Worm (Caenorhabditis elegans): ENCODE data around the gene R08D7.5.

DNA sequence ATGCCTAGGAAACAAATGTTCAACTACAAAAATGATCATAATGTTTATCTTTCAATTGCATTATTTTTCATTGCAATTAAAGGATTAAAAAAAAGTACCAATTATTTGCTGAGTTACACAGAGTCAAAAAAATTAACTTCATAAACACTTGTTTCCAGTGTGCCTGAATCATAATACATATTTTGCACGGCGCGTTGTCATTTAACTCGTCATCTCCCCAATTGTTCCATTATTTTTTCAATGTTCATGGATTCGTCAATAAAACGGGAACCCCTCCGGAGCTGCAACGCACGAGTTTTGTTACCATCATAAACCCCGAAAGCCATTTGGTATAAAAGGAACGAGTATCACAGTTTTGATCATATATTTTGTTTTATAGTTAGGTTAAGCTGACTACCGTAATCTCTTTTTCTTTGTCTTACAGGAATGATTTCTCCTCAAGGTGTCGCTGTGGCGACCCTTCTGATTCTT lies 43.3 kb downstream of the R08D7.5 start, which contains the start of gene F59B2.12:
- TF ChIP-seq ama-1 (optimal IDR thresholded peaks at IDR 0.05) (no peak), flt-1 (GFP tag; IDR thresholded peaks at IDR 0.05) (no peak), B0310.2 (tag; optimal IDR thresholded peaks at IDR 0.05) (no peak), sea-1 (GFP tag; conservative IDR thresholded peaks at IDR 0.05) (no peak), aly-1 (tag; optimal IDR thresholded peaks at IDR 0.05) (no peak), ets-7 (tag; optimal IDR thresholded peaks at IDR 0.05) (no peak)

Measured in whole organism, early embryonic.